Fruit fly (Drosophila melanogaster): ENCODE measurements around the gene dl.

Gene dl

DNA sequence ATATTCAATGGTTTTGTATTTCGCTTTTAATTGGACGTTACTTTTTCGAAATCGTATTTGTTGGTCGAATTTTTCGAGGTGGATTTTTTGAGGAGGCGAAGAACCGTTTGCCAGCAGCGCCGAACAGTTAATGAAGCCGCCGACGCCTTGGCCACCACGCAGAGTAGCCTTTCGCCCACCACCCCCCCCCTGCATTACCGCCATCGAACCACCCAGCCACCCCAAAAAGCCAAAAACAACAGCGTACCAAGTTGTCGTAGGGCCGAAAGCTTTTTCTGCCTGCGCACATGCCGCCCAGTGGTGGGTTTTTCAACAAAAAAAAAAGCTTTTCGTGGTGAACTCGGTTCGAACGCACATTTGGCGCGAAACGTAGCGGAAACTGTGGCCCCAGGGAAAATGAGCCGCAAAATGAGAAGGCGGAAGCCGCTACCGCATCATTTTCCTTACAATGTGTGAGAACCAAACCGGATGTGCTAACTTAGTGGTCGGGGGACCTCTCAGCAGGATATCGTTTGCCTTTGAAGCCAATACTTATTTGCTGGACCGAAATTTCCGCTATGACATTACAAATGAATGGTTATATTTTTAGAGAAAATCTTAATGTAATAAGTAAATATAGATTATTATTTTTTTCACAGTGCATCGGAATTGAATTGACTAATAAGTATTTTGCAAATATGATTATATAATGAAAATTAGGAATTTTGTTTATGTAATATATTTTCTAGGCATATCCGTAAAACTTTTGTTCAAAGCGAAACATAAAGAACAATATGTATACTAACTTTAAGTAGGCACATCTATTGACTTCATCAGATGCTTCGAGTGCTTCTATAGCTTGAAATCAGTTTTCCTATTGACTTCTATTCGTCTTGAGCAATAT, 16.9 kb downstream of the dl start, which contains the start of the genes Dif and CG5043 (continued):
- no peak for TF ChIP-seq CG3838 (GFP tag; optimal IDR thresholded peaks at IDR 0.05)
- TF ChIP-seq dysf (GFP tag; IDR thresholded peaks at IDR 0.05): no peak
- TF ChIP-seq CG7928 (GFP tag; optimal IDR thresholded peaks at IDR 0.05): no peak
- TF ChIP-seq CG3847 (GFP tag; IDR thresholded peaks at IDR 0.05): no peak
- TF ChIP-seq Dll (GFP tag; IDR thresholded peaks at IDR 0.05; ENCODE audit: partially characterized antibody): no peak
- TF ChIP-seq twi (tag; optimal IDR thresholded peaks at IDR 0.05): no peak
- no peak for TF ChIP-seq CG3065 (GFP tag; optimal IDR thresholded peaks at IDR 0.05)
- TF ChIP-seq E2f1 (GFP tag; IDR thresholded peaks at IDR 0.05): no peak
- 0 out of 3 replicates have a peak, but pooled peaks have one; percentile 21 for TF ChIP-seq CG11695 (GFP tag; IDR thresholded peaks at IDR 0.05)
- TF ChIP-seq CG5180 (GFP tag; optimal IDR thresholded peaks at IDR 0.05): no peak
- no peak for TF ChIP-seq CG30020 (tag; optimal IDR thresholded peaks at IDR 0.05)
- TF ChIP-seq CG11560 (tag; IDR thresholded peaks at IDR 0.05): no peak
- TF ChIP-seq CG4820 (GFP tag; optimal IDR thresholded peaks at IDR 0.05): no peak

DNA sequence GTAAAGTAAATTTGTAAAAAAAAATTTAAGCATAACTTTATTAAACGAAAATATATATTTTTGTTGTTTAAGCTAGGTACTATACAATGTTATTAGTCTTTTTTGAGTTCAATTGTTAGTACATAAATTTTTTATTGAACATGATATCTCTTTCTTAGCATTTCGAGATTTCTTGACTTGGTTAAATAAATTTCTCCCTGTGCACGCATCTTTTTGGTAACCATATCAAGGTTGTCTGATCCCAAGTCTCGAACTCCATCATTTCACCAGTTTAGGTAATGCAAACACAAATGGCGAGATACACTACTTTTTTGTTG, 18.8 kb downstream of the dl start:
- no peak for TF ChIP-seq CG11093 (GFP tag; IDR thresholded peaks at IDR 0.05)
- no peak for TF ChIP-seq CG7372 (GFP tag; IDR thresholded peaks at IDR 0.05)
- no peak for TF ChIP-seq Lpt (GFP tag; optimal IDR thresholded peaks at IDR 0.05)
- TF ChIP-seq NfI (GFP tag; optimal IDR thresholded peaks at IDR 0.05): no peak
- no peak for TF ChIP-seq h (optimal IDR thresholded peaks at IDR 0.05)
- TF ChIP-seq Rfx (GFP tag; IDR thresholded peaks at IDR 0.05): no peak
- TF ChIP-seq CG15479 (GFP tag; optimal IDR thresholded peaks at IDR 0.05): no peak
- TF ChIP-seq stwl (tag; optimal IDR thresholded peaks at IDR 0.05): no peak
- no peak for TF ChIP-seq H2.0 (GFP tag; IDR thresholded peaks at IDR 0.05)
- no peak for TF ChIP-seq CG2116 (GFP tag; optimal IDR thresholded peaks at IDR 0.05)
- TF ChIP-seq Dip3 (GFP tag; optimal IDR thresholded peaks at IDR 0.05): no peak
- TF ChIP-seq Mes4 (GFP tag; optimal IDR thresholded peaks at IDR 0.05): no peak
- TF ChIP-seq bcd (GFP tag; optimal IDR thresholded peaks at IDR 0.05): no peak
- TF ChIP-seq Nf-YC (tag; optimal IDR thresholded peaks at IDR 0.05): no peak
- TF ChIP-seq CG13296 (GFP tag; optimal IDR thresholded peaks at IDR 0.05): no peak
- no peak for TF ChIP-seq B-H1 (GFP tag; IDR thresholded peaks at IDR 0.05)
- no peak for TF ChIP-seq CG14860 (GFP tag; IDR thresholded peaks at IDR 0.05; ENCODE audit: partially characterized antibody)
- TF ChIP-seq CG12071 (GFP tag; optimal IDR thresholded peaks at IDR 0.05): no peak
- TF ChIP-seq HLH4C (GFP tag; IDR thresholded peaks at IDR 0.05; ENCODE audit: partially characterized antibody): no peak
- no peak for TF ChIP-seq CG10462 (GFP tag; optimal IDR thresholded peaks at IDR 0.05)
- no peak for TF ChIP-seq p53 (GFP tag; optimal IDR thresholded peaks at IDR 0.05)
- no peak for TF ChIP-seq Hr39 (optimal IDR thresholded peaks at IDR 0.05)
- no peak for TF ChIP-seq pho (GFP tag; optimal IDR thresholded peaks at IDR 0.05)
- TF ChIP-seq CG17359 (tag; optimal IDR thresholded peaks at IDR 0.05): peak; percentile 46
- TF ChIP-seq zen2 (GFP tag; IDR thresholded peaks at IDR 0.05; ENCODE audit: partially characterized antibody): no peak
- peak; percentile 9 for TF ChIP-seq CG15269 (tag; optimal IDR thresholded peaks at IDR 0.05)
- no peak for TF ChIP-seq CG11695 (GFP tag; IDR thresholded peaks at IDR 0.05)
- TF ChIP-seq Dll (GFP tag; IDR thresholded peaks at IDR 0.05; ENCODE audit: partially characterized antibody): no peak
- TF ChIP-seq insv (GFP tag; optimal IDR thresholded peaks at IDR 0.05): no peak
- TF ChIP-seq CG15514 (GFP tag; optimal IDR thresholded peaks at IDR 0.05): no peak
- no peak for TF ChIP-seq schlank (tag; optimal IDR thresholded peaks at IDR 0.05)
- 0 out of 2 replicates have a peak, but pooled peaks have one; percentile 19 for TF ChIP-seq HLH3B (GFP tag; IDR thresholded peaks at IDR 0.05)
- peak; percentile 14; the same call in 1 of the 2 replicates for TF ChIP-seq CG14441 (GFP tag; IDR thresholded peaks at IDR 0.05)
- no peak for TF ChIP-seq tgo (GFP tag; IDR thresholded peaks at IDR 0.05)
- TF ChIP-seq croc (GFP tag; conservative IDR thresholded peaks at IDR 0.05): no peak
- no peak for TF ChIP-seq CG8478 (optimal IDR thresholded peaks at IDR 0.05)
- TF ChIP-seq Chrac-16 (GFP tag; optimal IDR thresholded peaks at IDR 0.05): no peak
- TF ChIP-seq Fer3 (tag; optimal IDR thresholded peaks at IDR 0.05): no peak
- no peak for TF ChIP-seq Lhr (GFP tag; optimal IDR thresholded peaks at IDR 0.05)
